Worm (Caenorhabditis elegans): ENCODE measurements around the gene W02D7.4.

Gene W02D7.4

DNA sequence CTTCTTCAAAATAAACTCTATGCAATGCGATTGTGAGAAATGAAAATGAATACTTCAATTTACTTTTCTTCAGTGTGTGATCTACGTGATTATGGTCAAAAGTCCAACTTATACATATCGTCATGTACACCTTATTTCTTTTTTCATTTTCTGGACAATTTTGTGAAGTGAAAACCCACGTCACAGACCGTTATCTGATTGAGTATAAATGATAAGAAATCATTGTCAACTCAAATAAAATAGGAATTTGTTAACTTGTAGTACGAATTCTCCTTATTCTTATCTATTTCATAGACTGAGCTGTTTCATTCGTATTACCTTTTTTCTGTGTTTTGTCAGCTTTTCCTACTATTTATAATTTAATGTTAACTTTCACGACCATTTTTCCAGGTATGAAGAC is 25.4 kb downstream of the W02D7.4 start, which contains the start of gene asp-5:
Gene asp-5 (plus strand): TSS at position 391 of the 400 bp plus-strand sequence.
- TF ChIP-seq dao-5 (tag; optimal IDR thresholded peaks at IDR 0.05) (no peak), W03F9.2 (tag; optimal IDR thresholded peaks at IDR 0.05) (no peak), him-1 (tag; optimal IDR thresholded peaks at IDR 0.05) (no peak)

DNA sequence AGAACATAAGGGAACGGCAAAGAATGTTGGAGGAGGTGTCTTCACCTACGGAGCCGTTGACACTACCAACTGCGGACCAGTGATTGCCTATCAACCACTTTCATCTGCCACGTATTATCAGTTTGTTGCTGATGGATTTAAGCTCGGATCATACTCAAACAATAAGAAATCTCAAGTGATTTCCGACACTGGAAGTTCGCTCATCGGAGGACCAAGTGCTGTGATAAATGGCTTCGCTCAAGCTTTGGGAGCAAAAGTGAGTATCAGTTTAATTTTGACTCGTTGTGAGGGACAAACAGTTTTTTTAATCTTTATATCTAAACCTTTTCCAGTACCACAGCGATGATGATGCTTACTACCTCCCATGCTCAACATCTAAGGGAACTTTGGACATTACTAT is 26.0 kb downstream of the W02D7.4 start:
- TF ChIP-seq dao-5 (tag; optimal IDR thresholded peaks at IDR 0.05) (no peak), him-1 (tag; optimal IDR thresholded peaks at IDR 0.05) (no peak), W03F9.2 (tag; optimal IDR thresholded peaks at IDR 0.05) (no peak)

DNA sequence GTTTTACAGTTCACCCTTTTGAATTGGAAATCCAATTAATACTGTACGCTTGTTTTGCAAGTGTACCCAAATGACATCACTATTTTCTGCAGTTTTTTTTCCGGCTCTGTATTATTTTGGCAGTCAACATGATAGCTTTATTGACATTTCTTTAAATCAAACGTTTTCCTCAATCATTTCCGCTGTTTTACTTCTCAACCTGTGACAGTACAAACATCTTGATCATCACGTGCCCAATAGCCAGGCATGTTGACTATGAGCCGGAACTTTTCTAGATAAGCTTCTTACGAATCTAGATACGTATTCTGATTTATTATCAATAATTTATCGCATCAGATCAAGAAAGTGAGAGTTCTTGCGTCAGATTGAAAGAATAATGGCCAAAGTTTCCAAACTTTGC is 27.5 kb downstream of the W02D7.4 start:
- TF ChIP-seq dao-5 (tag; optimal IDR thresholded peaks at IDR 0.05) (no peak), him-1 (tag; optimal IDR thresholded peaks at IDR 0.05) (no peak), W03F9.2 (tag; optimal IDR thresholded peaks at IDR 0.05) (no peak)

DNA sequence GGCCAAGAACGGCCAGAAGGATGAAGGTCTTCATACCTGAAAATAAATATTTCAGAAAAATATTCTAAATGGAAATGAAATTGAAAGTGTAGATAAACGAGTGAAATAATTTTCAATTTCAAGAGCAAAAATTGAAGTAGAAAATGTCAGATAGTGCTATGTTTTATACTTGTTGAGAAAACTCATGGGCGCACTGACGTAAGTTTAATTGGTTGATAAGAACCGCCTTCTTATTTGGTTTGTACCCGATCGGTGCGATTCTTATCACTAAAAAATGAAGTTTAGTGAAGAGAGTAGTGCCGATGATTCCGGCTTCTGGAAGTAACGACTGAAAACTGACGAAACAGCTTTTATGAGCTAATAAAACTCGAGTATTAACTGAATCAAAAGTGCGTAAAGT is 28.5 kb downstream of the W02D7.4 start, which contains the start of the genes asp-6 and asp-12:
Gene asp-6 (minus strand): TSS at position 36 of the 400 bp plus-strand sequence.
Gene asp-12 (plus strand): TSS at position 309 of the 400 bp plus-strand sequence.
- TF ChIP-seq dao-5 (tag; optimal IDR thresholded peaks at IDR 0.05) (no peak), him-1 (tag; optimal IDR thresholded peaks at IDR 0.05) (no peak), W03F9.2 (tag; optimal IDR thresholded peaks at IDR 0.05) (no peak)

DNA sequence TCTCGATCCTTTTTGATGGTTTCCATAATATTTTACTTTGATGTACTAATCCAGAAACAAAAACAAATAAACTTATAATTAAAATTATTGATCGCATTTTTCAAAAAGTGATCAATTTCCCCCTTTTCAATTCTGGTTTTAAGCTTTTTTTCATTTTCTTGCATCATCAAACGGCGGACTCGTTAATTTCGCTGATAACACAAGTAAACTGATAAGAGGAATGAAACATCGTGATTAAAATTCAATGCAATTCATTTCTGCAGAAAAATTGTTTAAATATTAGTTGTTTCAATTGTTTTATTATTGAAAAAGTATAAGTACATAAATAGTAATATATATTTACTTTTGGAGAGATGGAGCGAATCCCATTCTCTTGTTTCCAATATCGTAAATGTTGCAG is 30.1 kb downstream of the W02D7.4 start:
- TF ChIP-seq dao-5 (tag; optimal IDR thresholded peaks at IDR 0.05), result no peak
- TF ChIP-seq W03F9.2 (tag; optimal IDR thresholded peaks at IDR 0.05), result no peak
- no peak for TF ChIP-seq him-1 (tag; optimal IDR thresholded peaks at IDR 0.05)

DNA sequence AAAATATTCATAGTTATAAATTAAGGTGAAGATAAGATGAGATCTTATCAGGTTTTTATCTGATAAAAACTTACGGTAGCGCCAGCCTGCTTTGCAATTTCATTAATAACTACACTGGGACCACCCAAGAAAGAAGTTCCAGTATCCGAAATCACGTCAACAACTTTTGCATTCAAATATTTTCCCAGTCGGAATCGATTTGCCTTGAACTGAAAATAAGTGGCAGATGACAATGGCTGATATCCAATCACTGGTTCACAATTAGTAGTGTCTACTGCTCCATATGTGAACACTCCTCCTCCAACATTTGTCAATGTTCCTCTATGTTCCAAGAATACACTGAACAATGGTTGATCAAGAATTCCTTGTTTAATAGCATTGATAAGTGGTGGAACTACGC is 31.2 kb downstream of the W02D7.4 start, which contains the start of gene F21F8.5:
Gene F21F8.5 (minus strand): TSS at position 101 of the 400 bp plus-strand sequence.
- TF ChIP-seq dao-5 (tag; optimal IDR thresholded peaks at IDR 0.05) (no peak), him-1 (tag; optimal IDR thresholded peaks at IDR 0.05) (no peak), W03F9.2 (tag; optimal IDR thresholded peaks at IDR 0.05) (no peak)

- TF ChIP-seq W03F9.2 (tag; optimal IDR thresholded peaks at IDR 0.05) (no peak), dao-5 (tag; optimal IDR thresholded peaks at IDR 0.05) (no peak), him-1 (tag; optimal IDR thresholded peaks at IDR 0.05) (no peak)
Measured at ce11 chrV:8263941-8264340, 33.5 kb downstream of the W02D7.4 start, which contains the start of gene C16D9.9. Gene C16D9.9, plus strand, starts transcription at chrV:8264241.

DNA sequence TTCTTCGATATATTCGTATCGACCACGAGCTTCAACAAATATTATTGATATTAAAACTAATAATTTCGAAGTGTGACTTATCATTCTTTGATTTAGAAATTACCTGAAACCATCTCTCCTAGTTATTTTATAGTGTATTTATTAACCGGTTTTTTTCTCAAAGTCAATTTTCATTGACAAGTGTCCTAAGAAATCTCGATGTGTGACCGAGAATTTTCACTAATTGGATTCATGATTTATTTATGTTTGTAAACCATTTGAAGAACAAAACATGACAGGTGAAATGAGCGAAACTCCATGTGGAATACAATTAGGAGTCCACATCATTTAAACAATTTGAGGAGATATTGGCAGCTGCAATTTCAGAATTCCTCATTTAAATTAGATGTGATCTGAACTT is 33.9 kb downstream of the W02D7.4 start, which contains the start of gene C16D9.8:
Gene C16D9.8 (minus strand): TSS at position 101 of the 400 bp plus-strand sequence.
- TF ChIP-seq W03F9.2 (tag; optimal IDR thresholded peaks at IDR 0.05), result no peak
- TF ChIP-seq him-1 (tag; optimal IDR thresholded peaks at IDR 0.05), result no peak
- no peak for TF ChIP-seq dao-5 (tag; optimal IDR thresholded peaks at IDR 0.05)

DNA sequence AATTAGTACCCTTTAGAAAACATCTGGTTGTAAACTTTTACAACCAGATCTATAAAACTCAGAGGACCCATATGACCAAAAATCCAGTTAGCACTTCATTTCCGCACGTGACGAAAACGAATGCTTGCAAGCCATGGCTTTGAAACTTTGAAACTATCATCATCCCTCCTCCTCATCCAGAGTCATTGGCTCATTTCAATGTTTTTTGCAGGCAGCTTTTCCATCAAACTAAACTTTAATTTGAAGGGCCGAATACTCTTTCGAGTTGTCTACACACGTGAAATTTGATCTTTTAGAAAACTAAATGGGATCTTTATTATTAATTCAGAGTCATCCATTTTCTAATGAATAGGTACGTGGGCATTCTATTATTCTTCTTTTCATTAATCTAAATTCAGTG is 35.2 kb downstream of the W02D7.4 start:
- TF ChIP-seq W03F9.2 (tag; optimal IDR thresholded peaks at IDR 0.05), result no peak
- no peak for TF ChIP-seq him-1 (tag; optimal IDR thresholded peaks at IDR 0.05)
- no peak for TF ChIP-seq dao-5 (tag; optimal IDR thresholded peaks at IDR 0.05)

DNA sequence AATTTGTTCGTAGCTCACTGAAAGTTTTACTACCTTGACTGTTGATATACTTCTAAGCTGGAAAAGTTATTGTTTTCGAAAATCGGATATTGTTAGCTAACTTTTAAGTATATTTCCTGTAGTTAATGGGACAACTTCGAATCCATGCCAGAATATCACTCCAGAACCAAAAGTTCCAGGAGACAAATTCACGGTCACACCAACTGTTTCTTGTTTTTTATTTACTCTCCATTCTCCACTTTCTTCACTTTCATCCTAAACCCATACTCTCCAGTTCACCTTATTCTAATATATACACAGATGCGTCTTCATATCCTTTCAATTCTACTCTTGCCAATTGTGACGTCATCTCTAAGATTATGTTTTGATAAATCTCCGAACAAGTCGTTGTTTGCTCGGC is 38.4 kb downstream of the W02D7.4 start, which contains the start of gene C16D9.1:
Gene C16D9.1 (plus strand): TSS at position 301 of the 400 bp plus-strand sequence.
- TF ChIP-seq him-1 (tag; optimal IDR thresholded peaks at IDR 0.05) (no peak), dao-5 (tag; optimal IDR thresholded peaks at IDR 0.05) (no peak), W03F9.2 (tag; optimal IDR thresholded peaks at IDR 0.05) (no peak)

DNA sequence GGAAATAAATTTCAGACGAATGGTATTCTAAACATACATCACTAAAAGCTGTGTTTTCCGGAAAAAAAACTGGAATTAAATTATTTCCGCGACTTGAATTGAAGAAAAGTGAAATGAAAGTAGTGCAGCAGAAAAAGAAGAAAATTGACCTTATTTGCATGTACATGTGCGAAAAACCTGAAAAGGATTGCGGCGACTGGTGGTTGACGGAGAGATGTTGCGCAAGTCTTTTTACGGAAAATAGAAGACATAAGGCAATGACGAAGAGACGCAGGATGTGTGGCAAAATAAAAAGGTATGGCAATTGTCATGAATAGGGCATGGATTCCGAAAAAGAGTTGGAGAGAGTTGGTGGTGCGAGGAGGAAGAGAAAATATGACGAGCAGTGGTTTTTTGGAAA is 42.4 kb downstream of the W02D7.4 start:
- TF ChIP-seq him-1 (tag; optimal IDR thresholded peaks at IDR 0.05), result no peak
- no peak for TF ChIP-seq dao-5 (tag; optimal IDR thresholded peaks at IDR 0.05)
- no peak for TF ChIP-seq W03F9.2 (tag; optimal IDR thresholded peaks at IDR 0.05)

DNA sequence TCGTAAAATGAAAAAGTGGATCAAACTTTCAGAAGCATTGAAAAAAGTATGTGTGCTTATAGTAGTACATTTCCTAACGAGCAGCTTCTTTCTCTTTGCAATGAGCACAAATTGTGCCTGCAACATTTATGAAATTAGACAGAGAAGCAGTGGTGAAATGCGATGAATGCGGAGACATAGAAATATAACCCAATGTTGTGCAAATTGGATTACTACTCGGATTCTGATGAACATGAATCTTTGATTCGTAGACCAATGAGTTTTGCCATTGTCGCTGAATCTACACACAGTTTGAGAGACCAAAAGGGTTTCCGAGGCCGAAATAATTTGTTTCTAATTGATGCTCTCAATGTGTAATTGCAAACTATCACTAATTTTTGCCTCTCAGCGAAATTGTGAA is 43.5 kb downstream of the W02D7.4 start:
- TF ChIP-seq W03F9.2 (tag; optimal IDR thresholded peaks at IDR 0.05), result no peak
- TF ChIP-seq him-1 (tag; optimal IDR thresholded peaks at IDR 0.05), result no peak
- TF ChIP-seq dao-5 (tag; optimal IDR thresholded peaks at IDR 0.05), result no peak

DNA sequence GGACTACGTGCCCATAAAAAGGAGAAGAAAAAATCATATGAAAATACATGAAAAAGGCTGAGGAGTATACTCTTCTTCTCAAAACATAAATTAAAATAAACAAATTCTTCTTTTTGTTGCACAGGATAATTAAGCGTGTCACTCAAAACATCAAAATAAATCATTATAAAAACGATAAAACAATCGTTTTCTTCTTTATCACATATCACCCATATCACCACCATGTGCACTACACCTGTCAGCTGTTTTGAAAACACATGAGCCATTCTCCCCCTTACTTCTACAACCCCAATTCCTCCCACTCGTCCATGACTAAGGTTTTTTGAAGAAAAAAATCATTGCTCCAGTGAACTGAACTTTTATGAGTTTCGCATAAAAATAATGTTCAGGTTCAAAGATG is 44.9 kb downstream of the W02D7.4 start:
- TF ChIP-seq dao-5 (tag; optimal IDR thresholded peaks at IDR 0.05) (no peak), him-1 (tag; optimal IDR thresholded peaks at IDR 0.05) (no peak), W03F9.2 (tag; optimal IDR thresholded peaks at IDR 0.05) (no peak)

DNA sequence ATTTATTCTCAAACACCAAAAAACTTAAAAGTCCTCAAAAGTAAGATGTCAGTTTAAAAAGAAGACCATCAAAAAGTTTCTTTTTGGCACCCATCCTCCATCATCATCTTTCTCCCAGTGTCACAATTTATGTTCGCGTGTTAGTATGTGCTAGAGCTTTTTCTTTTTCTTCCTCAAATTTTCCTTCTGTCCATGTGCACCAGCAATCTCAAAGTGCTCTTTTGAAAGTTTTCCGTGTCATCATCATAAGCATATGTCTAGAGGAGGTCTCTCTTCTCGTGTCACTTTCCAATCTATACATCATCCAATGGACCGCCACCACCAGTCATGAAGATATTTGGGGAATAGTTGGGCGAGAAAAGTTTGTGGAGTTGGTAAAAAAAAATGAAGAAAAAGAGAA is 46.3 kb downstream of the W02D7.4 start:
- TF ChIP-seq him-1 (tag; optimal IDR thresholded peaks at IDR 0.05) (no peak), W03F9.2 (tag; optimal IDR thresholded peaks at IDR 0.05) (no peak), dao-5 (tag; optimal IDR thresholded peaks at IDR 0.05) (no peak)

DNA sequence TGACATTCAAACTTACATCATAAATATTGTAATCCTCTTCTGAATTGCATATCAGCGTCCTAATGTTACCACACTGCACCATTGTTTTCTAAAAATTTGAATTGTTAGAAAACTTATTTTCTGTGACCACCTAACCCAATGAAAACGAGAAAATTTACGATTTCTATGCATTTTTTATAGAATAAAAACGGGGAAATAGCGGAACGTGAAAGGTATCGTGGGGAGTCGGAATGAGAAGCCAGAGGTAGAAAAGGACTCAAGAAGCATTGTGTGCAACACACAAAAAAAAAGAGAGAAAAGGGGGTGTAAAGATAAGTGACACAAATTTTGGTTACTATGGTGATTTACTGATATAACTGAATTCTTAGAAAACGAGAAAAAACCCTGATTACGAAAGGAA is 47.2 kb downstream of the W02D7.4 start, which contains the start of gene C16D9.6:
Gene C16D9.6 (minus strand): TSS at position 101 of the 400 bp plus-strand sequence.
- no peak for TF ChIP-seq dao-5 (tag; optimal IDR thresholded peaks at IDR 0.05)
- TF ChIP-seq W03F9.2 (tag; optimal IDR thresholded peaks at IDR 0.05), result no peak
- no peak for TF ChIP-seq him-1 (tag; optimal IDR thresholded peaks at IDR 0.05)
